Worm (Caenorhabditis elegans) whole organism, L3 larva: ENCODE measurements around the gene T05C7.8.

Experiments used
- eor-1 ChIP-seq, 2 experiments: fragments of 150-350 bp; optimal IDR thresholded peaks; 2 replicates each; lab custom pipeline; 2014 to 2018; ENCODE audit warnings: missing biosample characterization in 2 of 2, missing genetic modification characterization in 2 of 2
- fos-1 ChIP-seq: fragments of 150-350 bp; optimal IDR thresholded peaks from 2 replicates; lab custom pipeline; 2014; ENCODE audit warnings: missing biosample characterization, missing genetic modification characterization
- jun-1 ChIP-seq: fragments of 150-350 bp; optimal IDR thresholded peaks from 2 replicates; lab custom pipeline; 2014; ENCODE audit warnings: missing biosample characterization, missing genetic modification reagents, missing genetic modification characterization
- nhr-77 ChIP-seq: fragments of 150-350 bp; optimal IDR thresholded peaks from 2 replicates; lab custom pipeline; 2014; ENCODE audit warnings: missing biosample characterization, missing genetic modification characterization
- unc-62 ChIP-seq: fragments of 150-350 bp; sonication (generic microtip); optimal IDR thresholded peaks from 4 replicates; lab custom pipeline; 2014; ENCODE audit warnings: missing biosample characterization, missing genetic modification reagents, missing genetic modification characterization

ce11 chrIV:91680-92079, 15.5 kb downstream of the T05C7.8 start, which contains the start of gene tpa-1:
- TF ChIP-seq fos-1 (tag; lab: Kevin White, UChicago) = no peak
- TF ChIP-seq unc-62 (GFP tag; lab: Kevin White, UChicago) = no peak
- TF ChIP-seq nhr-77 (tag; lab: Kevin White, UChicago) = no peak
- no peak for TF ChIP-seq jun-1
- TF ChIP-seq eor-1 (tag; optimal IDR thresholded peaks at IDR 0.05; lab: Kevin White, UChicago) = no peak
